Worm (Caenorhabditis elegans): Measurements from ENCODE around the gene C28H8.7.

DNA sequence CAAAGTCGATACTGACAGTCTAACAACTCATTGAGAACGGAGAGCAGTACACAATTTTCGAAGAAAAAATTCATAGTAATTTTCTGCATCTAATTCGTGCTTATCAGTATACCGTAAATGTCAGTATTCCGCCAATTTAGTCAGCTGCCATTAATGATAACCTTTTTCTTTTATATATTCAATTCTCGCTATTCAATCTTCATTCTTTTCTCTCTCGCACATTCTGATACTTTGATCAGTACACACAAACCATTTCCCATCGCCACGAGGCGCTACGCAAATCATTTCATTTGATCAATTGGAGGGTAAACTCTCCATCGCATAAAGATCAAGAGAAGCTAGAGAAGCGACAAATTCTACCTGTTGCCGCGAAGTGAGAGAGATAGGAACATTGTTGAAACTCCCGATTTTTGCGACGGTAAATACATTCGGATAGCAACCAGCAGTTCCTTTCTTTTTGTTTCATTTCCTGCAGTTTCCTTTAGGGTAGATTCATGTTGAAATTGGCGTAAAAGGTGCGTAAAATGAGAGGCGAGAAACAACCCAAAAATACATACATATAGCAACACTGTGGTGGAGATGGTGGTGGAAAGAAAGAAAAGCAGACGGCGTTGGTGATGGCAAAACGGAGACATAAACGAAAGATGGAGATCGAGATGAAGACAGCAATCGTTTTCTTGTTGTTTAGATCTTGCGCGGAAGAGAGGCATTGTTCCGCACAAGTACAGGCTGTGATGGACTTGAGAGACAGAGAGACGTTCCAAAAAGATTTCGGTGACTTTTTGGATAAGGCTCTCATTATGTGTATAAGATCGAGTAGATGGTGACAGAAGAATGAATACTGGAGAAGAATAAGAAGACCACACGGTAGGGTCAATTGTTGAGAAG is 48.4 kb downstream of the C28H8.7 start:
- no peak for TF ChIP-seq tbx-2 (tag; optimal IDR thresholded peaks at IDR 0.05)
- no peak for TF ChIP-seq nfya-1 (tag; optimal IDR thresholded peaks at IDR 0.05)
- TF ChIP-seq hlh-15 (tag; optimal IDR thresholded peaks at IDR 0.05): no peak
- no peak for TF ChIP-seq pat-9 (tag; optimal IDR thresholded peaks at IDR 0.05)
- no peak for TF ChIP-seq nhr-11 (tag; optimal IDR thresholded peaks at IDR 0.05)
